Fruit fly (Drosophila melanogaster) whole organism, prepupa: ENCODE measurements around the gene CG31798.
A peak's percentile ranks its signal among the peaks of the same experiment; 100 is the strongest.

ENCODE experiments used
- Blimp-1 ChIP-seq: fragments of 200-800 bp; sonication (Bioruptor generic); optimal IDR thresholded peaks from 3 replicates; lab custom pipeline; 2017; ENCODE audit warnings: missing biosample characterization, missing genetic modification characterization, mild to moderate bottlenecking, moderate library complexity, missing genetic modification reagents
- CG10631 ChIP-seq: fragments of 200-800 bp; sonication (Bioruptor generic); optimal IDR thresholded peaks from 2 replicates; lab custom pipeline; 2016; ENCODE audit warnings: missing biosample characterization, missing genetic modification characterization
- CG10669 ChIP-seq: fragments of 200-800 bp; sonication (Bioruptor generic); optimal IDR thresholded peaks from 3 replicates; lab custom pipeline; 2018; ENCODE audit warnings: missing biosample characterization, mild to moderate bottlenecking, missing genetic modification characterization, moderate library complexity
- CG11294 ChIP-seq: fragments of 200-800 bp; sonication (Bioruptor generic); IDR thresholded peaks from 2 replicates; pipeline ENCODE4 v1.3.6; 2022; ENCODE audit warnings: missing biosample characterization, missing genetic modification characterization
- CG11762 ChIP-seq: fragments of 200-800 bp; sonication (Bioruptor generic); optimal IDR thresholded peaks from 3 replicates; lab custom pipeline; 2016; ENCODE audit warnings: missing biosample characterization, missing genetic modification characterization; ENCODE audit not compliant: insufficient read depth
- CG11902 ChIP-seq: fragments of 200-800 bp; sonication (Bioruptor generic); optimal IDR thresholded peaks from 3 replicates; lab custom pipeline; 2016; ENCODE audit warnings: missing biosample characterization, missing genetic modification characterization
- CG15336 ChIP-seq: fragments of 200-800 bp; sonication (Bioruptor generic); IDR thresholded peaks from 2 replicates; pipeline ENCODE4 v1.3.6; 2022; ENCODE audit warnings: missing biosample characterization, missing genetic modification characterization
- CG1621 ChIP-seq: fragments of 200-800 bp; sonication (Bioruptor generic); optimal IDR thresholded peaks from 3 replicates; lab custom pipeline; 2018; ENCODE audit warnings: missing biosample characterization, mild to moderate bottlenecking, missing genetic modification characterization
- CG16779 ChIP-seq: fragments of 200-800 bp; sonication (Bioruptor generic); optimal IDR thresholded peaks from 3 replicates; lab custom pipeline; 2017; ENCODE audit warnings: missing biosample characterization, mild to moderate bottlenecking, missing genetic modification characterization
- CG31627 ChIP-seq: fragments of 200-800 bp; sonication (Bioruptor generic); optimal IDR thresholded peaks from 3 replicates; lab custom pipeline; 2016; ENCODE audit warnings: missing biosample characterization, missing genetic modification characterization
- CG34406 ChIP-seq: fragments of 200-800 bp; sonication (Bioruptor generic); optimal IDR thresholded peaks from 3 replicates; lab custom pipeline; 2016; ENCODE audit warnings: missing biosample characterization, missing genetic modification characterization
- CG3919 ChIP-seq: fragments of 200-800 bp; sonication (Bioruptor generic); optimal IDR thresholded peaks from 3 replicates; lab custom pipeline; 2016; ENCODE audit warnings: missing biosample characterization, missing genetic modification characterization
- CG4318 ChIP-seq: fragments of 200-800 bp; sonication (Bioruptor generic); optimal IDR thresholded peaks from 3 replicates; lab custom pipeline; 2017; ENCODE audit warnings: missing biosample characterization, mild to moderate bottlenecking, missing genetic modification characterization
- CG6163 ChIP-seq: fragments of 200-800 bp; sonication (Bioruptor generic); IDR thresholded peaks from 3 replicates; pipeline ENCODE4 v1.3.6; 2022; ENCODE audit warnings: missing biosample characterization, missing genetic modification characterization
- CG6276 ChIP-seq: fragments of 200-800 bp; sonication (Bioruptor generic); optimal IDR thresholded peaks from 2 replicates; lab custom pipeline; 2017; ENCODE audit warnings: missing biosample characterization, mild to moderate bottlenecking, missing genetic modification characterization
- CG6792 ChIP-seq: fragments of 200-800 bp; sonication (Bioruptor generic); optimal IDR thresholded peaks from 3 replicates; lab custom pipeline; 2016; ENCODE audit warnings: missing biosample characterization, missing genetic modification characterization
- CG6808 ChIP-seq: fragments of 200-800 bp; sonication (Bioruptor generic); optimal IDR thresholded peaks from 3 replicates; lab custom pipeline; 2017; ENCODE audit warnings: missing biosample characterization, missing genetic modification characterization, mild to moderate bottlenecking, moderate library complexity, missing genetic modification reagents
- CG6854 ChIP-seq: fragments of 200-800 bp; sonication (Bioruptor generic); optimal IDR thresholded peaks from 2 replicates; lab custom pipeline; 2017; ENCODE audit warnings: missing biosample characterization, mild to moderate bottlenecking, missing genetic modification characterization
- CG8119 ChIP-seq: fragments of 200-800 bp; sonication (Bioruptor generic); IDR thresholded peaks from 3 replicates; pipeline ENCODE4 v1.3.6; 2022; ENCODE audit warnings: missing biosample characterization, missing genetic modification characterization
- CG8632 ChIP-seq: fragments of 200-800 bp; sonication (Bioruptor generic); optimal IDR thresholded peaks from 3 replicates; lab custom pipeline; 2016; ENCODE audit warnings: missing biosample characterization, missing genetic modification characterization
- CG9139 ChIP-seq: fragments of 200-800 bp; sonication (Bioruptor generic); optimal IDR thresholded peaks from 3 replicates; lab custom pipeline; 2017; ENCODE audit warnings: missing biosample characterization, mild to moderate bottlenecking, missing genetic modification characterization
- Eip78C ChIP-seq: fragments of 200-800 bp; sonication (Bioruptor generic); peaks from one replicate; lab custom pipeline; 2016; ENCODE audit warnings: missing biosample characterization, missing genetic modification characterization
- Eip93F ChIP-seq: fragments of 200-800 bp; sonication (Bioruptor generic); optimal IDR thresholded peaks from 2 replicates; lab custom pipeline; 2016; ENCODE audit warnings: missing biosample characterization, mild to moderate bottlenecking, missing genetic modification characterization
- Hr39 ChIP-seq: fragments of 200-800 bp; sonication (Bioruptor generic); optimal IDR thresholded peaks from 2 replicates; lab custom pipeline; 2016; ENCODE audit warnings: missing biosample characterization, missing genetic modification characterization
- Hr4 ChIP-seq: fragments of 200-800 bp; sonication (Bioruptor generic); optimal IDR thresholded peaks from 3 replicates; lab custom pipeline; 2016; ENCODE audit warnings: missing biosample characterization, missing genetic modification characterization
- Lpt ChIP-seq: fragments of 200-800 bp; sonication (Bioruptor generic); optimal IDR thresholded peaks from 3 replicates; lab custom pipeline; 2016; ENCODE audit warnings: missing biosample characterization, missing genetic modification characterization
- Met ChIP-seq: fragments of 200-800 bp; sonication (Bioruptor generic); optimal IDR thresholded peaks from 3 replicates; lab custom pipeline; 2016; ENCODE audit warnings: missing biosample characterization, missing genetic modification characterization
- Smox ChIP-seq: fragments of 200-800 bp; sonication (Bioruptor generic); optimal IDR thresholded peaks from 3 replicates; lab custom pipeline; 2016; ENCODE audit warnings: missing biosample characterization, missing genetic modification characterization
- Sox102F ChIP-seq: fragments of 200-800 bp; sonication (Bioruptor generic); optimal IDR thresholded peaks from 2 replicates; lab custom pipeline; 2016; ENCODE audit warnings: missing biosample characterization, mild to moderate bottlenecking, missing genetic modification characterization
- Sox14 ChIP-seq: fragments of 200-800 bp; sonication (Bioruptor generic); optimal IDR thresholded peaks from 3 replicates; lab custom pipeline; 2016; ENCODE audit warnings: missing biosample characterization, missing genetic modification characterization
- Sox15 ChIP-seq: fragments of 200-800 bp; sonication (Bioruptor generic); optimal IDR thresholded peaks from 3 replicates; lab custom pipeline; 2016; ENCODE audit warnings: missing biosample characterization, missing genetic modification characterization
- acj6 ChIP-seq: fragments of 200-800 bp; sonication (Bioruptor generic); optimal IDR thresholded peaks from 3 replicates; lab custom pipeline; 2016; ENCODE audit warnings: missing biosample characterization, missing genetic modification characterization
- cyc ChIP-seq: fragments of 200-800 bp; sonication (Bioruptor generic); optimal IDR thresholded peaks from 3 replicates; lab custom pipeline; 2016; ENCODE audit warnings: missing biosample characterization, missing genetic modification characterization
- dac ChIP-seq: fragments of 200-800 bp; sonication (Bioruptor generic); optimal IDR thresholded peaks from 2 replicates; lab custom pipeline; 2017; ENCODE audit warnings: missing biosample characterization, mild to moderate bottlenecking, missing genetic modification characterization
- dsx ChIP-seq: fragments of 200-800 bp; optimal IDR thresholded peaks from 3 replicates; lab custom pipeline; 2019; ENCODE audit warnings: missing biosample characterization, mild to moderate bottlenecking, missing genetic modification characterization, moderate library complexity; ENCODE audit not compliant: poor library complexity, severe bottlenecking
- eg ChIP-seq: fragments of 200-800 bp; sonication (Bioruptor generic); IDR thresholded peaks from 3 replicates; pipeline ENCODE4 v1.3.6; 2022; ENCODE audit warnings: missing biosample characterization, missing genetic modification characterization
- esn ChIP-seq: fragments of 200-800 bp; sonication (Bioruptor generic); optimal IDR thresholded peaks from 2 replicates; lab custom pipeline; 2016; ENCODE audit warnings: missing biosample characterization, mild to moderate bottlenecking, missing genetic modification characterization, moderate library complexity
- fd59A ChIP-seq: fragments of 200-800 bp; sonication (Bioruptor generic); optimal IDR thresholded peaks from 2 replicates; lab custom pipeline; 2017; ENCODE audit warnings: missing biosample characterization, mild to moderate bottlenecking, missing genetic modification characterization, missing genetic modification reagents
- fd85E ChIP-seq: fragments of 200-800 bp; sonication (Bioruptor generic); optimal IDR thresholded peaks from 3 replicates; lab custom pipeline; 2016; ENCODE audit warnings: missing biosample characterization, missing genetic modification characterization
- fkh ChIP-seq: fragments of 200-800 bp; sonication (Bioruptor generic); optimal IDR thresholded peaks from 3 replicates; lab custom pipeline; 2017; ENCODE audit warnings: missing biosample characterization, mild to moderate bottlenecking, missing genetic modification characterization, moderate library complexity
- lz ChIP-seq: fragments of 200-800 bp; sonication (Bioruptor generic); optimal IDR thresholded peaks from 3 replicates; lab custom pipeline; 2016; ENCODE audit warnings: missing biosample characterization, missing genetic modification characterization
- net ChIP-seq: fragments of 200-800 bp; sonication (Bioruptor generic); optimal IDR thresholded peaks from 3 replicates; lab custom pipeline; 2016; ENCODE audit warnings: missing biosample characterization, missing genetic modification characterization
- pdm3 ChIP-seq: fragments of 200-800 bp; sonication (Bioruptor generic); optimal IDR thresholded peaks from 3 replicates; lab custom pipeline; 2016; ENCODE audit warnings: missing biosample characterization, missing genetic modification characterization
- spab ChIP-seq: fragments of 200-800 bp; sonication (Bioruptor generic); optimal IDR thresholded peaks from 2 replicates; lab custom pipeline; 2017; ENCODE audit warnings: missing biosample characterization, mild to moderate bottlenecking, missing genetic modification characterization, missing genetic modification reagents
- ss ChIP-seq, 2 experiments: fragments of 200-800 bp; sonication (Bioruptor generic); optimal IDR thresholded peaks; 2 replicates in 1 of 2; 3 replicates in 1 of 2; lab custom pipeline; 2017 to 2018; ENCODE audit warnings: mild to moderate bottlenecking in 2 of 2, missing biosample characterization in 2 of 2, missing genetic modification characterization in 2 of 2, moderate library complexity in 1 of 2
- svp ChIP-seq: fragments of 200-800 bp; sonication (Bioruptor generic); peaks from one replicate; lab custom pipeline; 2016; ENCODE audit warnings: missing biosample characterization, missing genetic modification characterization
- vri ChIP-seq: fragments of 200-800 bp; sonication (Bioruptor generic); optimal IDR thresholded peaks from 3 replicates; lab custom pipeline; 2016; ENCODE audit warnings: missing biosample characterization, mild to moderate bottlenecking, missing genetic modification characterization

The CG31798 gene

dm6 chr2L:19434260-19434659 is 40.3 kb downstream of the CG31798 start:
- TF ChIP-seq ss (GFP tag; optimal IDR thresholded peaks at IDR 0.05; lab: Kevin White, UChicago) (peak in 1 of 2 experiments; percentile 21), fkh (peak; percentile 91), CG11762 (no peak), Eip78C (GFP tag; lab: Kevin White, UChicago) (peak; percentile 36), CG16779 (tag; lab: Kevin White, UChicago) (peak; percentile 10), CG10669 (no peak), dsx (GFP tag; lab: Kevin White, UChicago) (no peak)
- TF ChIP-seq, all 60 proteins: peak for 4

- TF ChIP-seq CG6854 (GFP tag; lab: Kevin White, UChicago) (peak; percentile 33), Met (no peak), spab (GFP tag; lab: Kevin White, UChicago) (no peak), CG8632 (GFP tag; lab: Kevin White, UChicago) (peak; percentile 4), Sox14 (GFP tag; lab: Kevin White, UChicago) (no peak), CG3919 (no peak), svp (GFP tag; lab: Kevin White, UChicago) (no peak), CG31627 (GFP tag; lab: Kevin White, UChicago) (no peak), eg (peak; percentile 39; the same call in 1 of the 3 replicates), CG11762 (no peak), Blimp-1 (GFP tag; lab: Kevin White, UChicago) (peak; percentile 50), CG6276 (GFP tag; lab: Kevin White, UChicago) (no peak), Sox15 (GFP tag; lab: Kevin White, UChicago) (no peak), cyc (GFP tag; lab: Kevin White, UChicago) (no peak), Eip93F (GFP tag; lab: Kevin White, UChicago) (no peak), Hr39 (no peak), dsx (GFP tag; lab: Kevin White, UChicago) (peak; percentile 38), CG11902 (GFP tag; lab: Kevin White, UChicago) (no peak), ss (GFP tag; optimal IDR thresholded peaks at IDR 0.05; lab: Kevin White, UChicago) (peak; percentile 7 to 37), fkh (no peak), CG6163 (GFP tag; lab: Robert Waterston, UW) (peak; percentile 36; the same call in 1 of the 3 replicates), CG10631 (GFP tag; lab: Kevin White, UChicago) (no peak), pdm3 (peak; percentile 10), esn (GFP tag; lab: Kevin White, UChicago) (peak; percentile 44), lz (no peak), CG15336 (GFP tag; lab: Robert Waterston, UW) (peak; percentile 30; the same call in 1 of the 2 replicates), CG6808 (GFP tag; lab: Kevin White, UChicago) (peak; percentile 99), Lpt (GFP tag; lab: Kevin White, UChicago) (peak; percentile 18), CG6792 (GFP tag; lab: Kevin White, UChicago) (no peak), CG16779 (tag; lab: Kevin White, UChicago) (no peak), CG11294 (GFP tag; lab: Robert Waterston, UW) (no peak), net (no peak), fd59A (no peak), CG8119 (GFP tag; lab: Robert Waterston, UW) (peak; percentile 57; the same call in 2 of the 3 replicates), dac (GFP tag; lab: Kevin White, UChicago) (no peak), CG34406 (GFP tag; lab: Kevin White, UChicago) (no peak), CG9139 (GFP tag; lab: Kevin White, UChicago) (no peak), Sox102F (GFP tag; lab: Kevin White, UChicago) (no peak), CG1621 (tag; lab: Kevin White, UChicago) (no peak), fd85E (no peak), acj6 (GFP tag; lab: Kevin White, UChicago) (no peak), CG4318 (GFP tag; lab: Kevin White, UChicago) (no peak), Smox (no peak), Hr4 (GFP tag; lab: Kevin White, UChicago) (peak; percentile 18), vri (GFP tag; lab: Kevin White, UChicago) (no peak)
Measured at dm6 chr2L:19438685-19439597, 45.0 kb downstream of the CG31798 start.
